Fruit fly (Drosophila melanogaster): ENCODE measurements around the gene CG9205.

DNA sequence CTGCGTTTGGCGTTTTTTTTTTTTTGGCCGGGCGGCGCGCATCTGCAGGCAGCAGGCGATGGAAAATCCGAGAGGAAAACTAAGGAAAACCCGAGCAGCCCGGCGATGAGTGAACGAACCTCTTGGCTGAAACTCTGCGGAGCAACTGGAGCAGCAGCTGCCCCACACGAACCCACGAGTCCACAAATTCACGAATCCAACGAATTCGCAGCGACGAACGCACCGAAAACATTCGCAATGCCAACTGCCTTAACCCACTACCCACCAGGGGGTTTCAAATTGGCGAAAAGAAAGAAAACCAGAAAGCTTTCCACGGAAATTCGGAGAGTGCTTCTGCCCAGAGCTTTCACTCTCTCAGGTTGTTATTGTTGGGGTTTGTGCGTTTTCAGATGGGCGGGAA, 11.7 kb upstream of the CG9205 start:
- TF ChIP-seq CTCF (optimal IDR thresholded peaks at IDR 0.05): no peak
- no peak for TF ChIP-seq CG8478 (optimal IDR thresholded peaks at IDR 0.05)

All from S2 (cell line).